Fruit fly (Drosophila melanogaster) whole organism: ENCODE data around the gene Tsp3A.

Experiments used
- CG8478 ChIP-seq: fragments of >200 bp; optimal IDR thresholded peaks from 2 replicates; lab custom pipeline; 2018; ENCODE audit warnings: inconsistent platforms
- Dll ChIP-seq: fragments of >200 bp; optimal IDR thresholded peaks from 2 replicates; lab custom pipeline; 2017
- EcR ChIP-seq, 2 experiments: fragments of >200 bp; optimal IDR thresholded peaks; 2 replicates each; lab custom pipeline; 2017; ENCODE audit warnings: missing biosample characterization in 2 of 2, missing genetic modification characterization in 2 of 2, missing genetic modification reagents in 2 of 2
- pan ChIP-seq: fragments of >200 bp; optimal IDR thresholded peaks from 2 replicates; lab custom pipeline; 2017
- psq ChIP-seq: fragments of >200 bp; optimal IDR thresholded peaks from 2 replicates; lab custom pipeline; 2017
- usp ChIP-seq: fragments of >200 bp; optimal IDR thresholded peaks from 2 replicates; lab custom pipeline; 2017; ENCODE audit warnings: missing biosample characterization, missing genetic modification characterization, mixed read lengths

Gene Tsp3A

dm6 chrX:2591315-2591999 lies 28.1 kb downstream of the Tsp3A start:
- no peak for TF ChIP-seq psq (lab: Kevin White, UChicago)
- no peak for TF ChIP-seq Dll (lab: Kevin White, UChicago)
- TF ChIP-seq EcR (GFP tag; optimal IDR thresholded peaks at IDR 0.05; lab: Kevin White, UChicago), result no peak
- no peak for TF ChIP-seq pan (lab: Kevin White, UChicago)
- no peak for TF ChIP-seq usp
- TF ChIP-seq CG8478 (lab: Kevin White, UChicago), result no peak

- TF ChIP-seq usp, result no peak
- no peak for TF ChIP-seq EcR (GFP tag; optimal IDR thresholded peaks at IDR 0.05; lab: Kevin White, UChicago)
- no peak for TF ChIP-seq psq (lab: Kevin White, UChicago)
- TF ChIP-seq pan (lab: Kevin White, UChicago), result no peak
- TF ChIP-seq Dll (lab: Kevin White, UChicago), result no peak
- TF ChIP-seq CG8478 (lab: Kevin White, UChicago), result no peak
These were observed 28.9 kb downstream of the Tsp3A start for dm6 chrX:2590607-2591006.

- TF ChIP-seq psq (lab: Kevin White, UChicago), result no peak
- TF ChIP-seq usp, result no peak
- TF ChIP-seq Dll (lab: Kevin White, UChicago), result no peak
- no peak for TF ChIP-seq pan (lab: Kevin White, UChicago)
These were observed 30.0 kb downstream of the Tsp3A start for dm6 chrX:2589446-2590038.

dm6 chrX:2588415-2589411 lies 30.8 kb downstream of the Tsp3A start, which contains the start of gene egh:
egh (plus strand) TSS chrX:2588503.
- peak; percentile 67 for TF ChIP-seq Dll (lab: Kevin White, UChicago)
- no peak for TF ChIP-seq pan (lab: Kevin White, UChicago)

dm6 chrX:2585716-2586082 lies 33.8 kb downstream of the Tsp3A start, which contains the start of gene wds:
wds (plus strand) TSS chrX:2585980.
- TF ChIP-seq usp (no peak), CG8478 (lab: Kevin White, UChicago) (no peak), psq (lab: Kevin White, UChicago) (no peak), EcR (GFP tag; optimal IDR thresholded peaks at IDR 0.05; lab: Kevin White, UChicago) (no peak), Dll (lab: Kevin White, UChicago) (no peak)

- TF ChIP-seq CG8478 (lab: Kevin White, UChicago), result no peak
- no peak for TF ChIP-seq pan (lab: Kevin White, UChicago)
- TF ChIP-seq psq (lab: Kevin White, UChicago), result no peak
- no peak for TF ChIP-seq Dll (lab: Kevin White, UChicago)
- TF ChIP-seq EcR (GFP tag; optimal IDR thresholded peaks at IDR 0.05; lab: Kevin White, UChicago), result no peak
These were observed 34.4 kb downstream of the Tsp3A start, which contains the start of gene CG13760 for dm6 chrX:2585055-2585715. CG13760 (minus strand) TSS chrX:2585699.

- TF ChIP-seq CG8478 (lab: Kevin White, UChicago) (no peak), pan (lab: Kevin White, UChicago) (no peak), psq (lab: Kevin White, UChicago) (no peak), EcR (GFP tag; optimal IDR thresholded peaks at IDR 0.05; lab: Kevin White, UChicago) (no peak)
These were observed 37.6 kb downstream of the Tsp3A start for dm6 chrX:2581793-2582503.

- TF ChIP-seq Dll (lab: Kevin White, UChicago) (no peak), EcR (GFP tag; optimal IDR thresholded peaks at IDR 0.05; lab: Kevin White, UChicago) (no peak), CG8478 (lab: Kevin White, UChicago) (no peak), pan (lab: Kevin White, UChicago) (no peak), usp (no peak), psq (lab: Kevin White, UChicago) (no peak)
These were observed 39.1 kb downstream of the Tsp3A start, which contains the start of the genes Vha36-3 and AANATL7 for dm6 chrX:2580319-2581008. Vha36-3 (minus strand) TSS chrX:2580560. AANATL7 (plus strand) TSS chrX:2580958.
